Fruit fly (Drosophila melanogaster) whole organism, pupa: ENCODE measurements around the gene mop.
A peak's percentile ranks its signal among the peaks of the same experiment; 100 is the strongest.

Experiments
- CG10348 ChIP-seq: fragments of 200-800 bp; sonication (Bioruptor generic); IDR thresholded peaks from 2 replicates; pipeline ENCODE4 v1.3.6; 2022; ENCODE audit warnings: missing biosample characterization, missing genetic modification characterization
- CG12605 ChIP-seq: fragments of 200-800 bp; sonication (Bioruptor generic); IDR thresholded peaks from 2 replicates; pipeline ENCODE4 v1.3.6; 2022; ENCODE audit warnings: missing biosample characterization, missing genetic modification characterization
- CG13204 ChIP-seq: fragments of 200-800 bp; sonication (Bioruptor generic); optimal IDR thresholded peaks from 2 replicates; lab custom pipeline; 2018; ENCODE audit warnings: missing biosample characterization, mild to moderate bottlenecking, missing genetic modification characterization, moderate library complexity
- CG14655 ChIP-seq: fragments of 200-800 bp; sonication (Bioruptor generic); optimal IDR thresholded peaks from 3 replicates; lab custom pipeline; 2017; ENCODE audit warnings: mild to moderate bottlenecking, missing biosample characterization, missing genetic modification reagents, missing genetic modification characterization
- CG15710 ChIP-seq: fragments of 200-800 bp; sonication (Bioruptor generic); optimal IDR thresholded peaks from 2 replicates; lab custom pipeline; 2018; ENCODE audit warnings: missing biosample characterization, mild to moderate bottlenecking, missing genetic modification characterization, moderate library complexity
- CG17806 ChIP-seq: fragments of 200-800 bp; sonication (Bioruptor generic); optimal IDR thresholded peaks from 2 replicates; lab custom pipeline; 2018; ENCODE audit warnings: missing biosample characterization, mild to moderate bottlenecking, missing genetic modification characterization, moderate library complexity
- CG32121 ChIP-seq: fragments of 200-800 bp; sonication (Bioruptor generic); IDR thresholded peaks from 2 replicates; pipeline ENCODE4 v1.3.6; 2022; ENCODE audit warnings: missing biosample characterization, missing genetic modification characterization
- CG34367 ChIP-seq: fragments of 200-800 bp; sonication (Bioruptor generic); optimal IDR thresholded peaks from 2 replicates; lab custom pipeline; 2018; ENCODE audit warnings: missing biosample characterization, mild to moderate bottlenecking, missing genetic modification characterization
- CG4496 ChIP-seq: fragments of 200-800 bp; sonication (Bioruptor generic); IDR thresholded peaks from 3 replicates; pipeline ENCODE4 v1.3.6; 2022; ENCODE audit warnings: missing biosample characterization, missing genetic modification characterization
- CG8159 ChIP-seq: fragments of 200-800 bp; sonication (Bioruptor generic); optimal IDR thresholded peaks from 3 replicates; lab custom pipeline; 2018; ENCODE audit warnings: missing biosample characterization, mild to moderate bottlenecking, missing genetic modification characterization, moderate library complexity
- CG8301 ChIP-seq: fragments of 200-800 bp; sonication (Bioruptor generic); optimal IDR thresholded peaks from 2 replicates; lab custom pipeline; 2018; ENCODE audit warnings: missing biosample characterization, mild to moderate bottlenecking, missing genetic modification characterization
- CG9948 ChIP-seq: fragments of 200-800 bp; sonication (Bioruptor generic); optimal IDR thresholded peaks from 2 replicates; lab custom pipeline; 2018; ENCODE audit warnings: missing biosample characterization, mild to moderate bottlenecking, missing genetic modification characterization, moderate library complexity
- D1 ChIP-seq: fragments of 200-800 bp; sonication (Bioruptor generic); optimal IDR thresholded peaks from 2 replicates; lab custom pipeline; 2018; ENCODE audit warnings: missing biosample characterization, mild to moderate bottlenecking, missing genetic modification characterization, moderate library complexity
- EcR ChIP-seq: fragments of 200-800 bp; sonication (Bioruptor generic); optimal IDR thresholded peaks from 3 replicates; lab custom pipeline; 2019; ENCODE audit warnings: missing biosample characterization, missing genetic modification characterization, mild to moderate bottlenecking, moderate library complexity, missing genetic modification reagents
- Ets98B ChIP-seq: fragments of 200-800 bp; sonication (Bioruptor generic); IDR thresholded peaks from 2 replicates; pipeline ENCODE4 v1.3.6; 2022; ENCODE audit warnings: missing biosample characterization, missing genetic modification characterization
- Pif1A ChIP-seq: fragments of 200-800 bp; sonication (Bioruptor generic); optimal IDR thresholded peaks from 3 replicates; lab custom pipeline; 2016; ENCODE audit warnings: missing biosample characterization, missing genetic modification characterization
- Pif1B ChIP-seq: fragments of 200-800 bp; sonication (Bioruptor generic); optimal IDR thresholded peaks from 3 replicates; lab custom pipeline; 2016; ENCODE audit warnings: missing biosample characterization, missing genetic modification characterization
- Snoo ChIP-seq: fragments of 200-800 bp; sonication (Bioruptor generic); optimal IDR thresholded peaks from 3 replicates; lab custom pipeline; 2017; ENCODE audit warnings: missing biosample characterization, mild to moderate bottlenecking, missing genetic modification characterization, inconsistent platforms
- fd96Ca ChIP-seq: fragments of 200-800 bp; sonication (Bioruptor generic); IDR thresholded peaks from 3 replicates; pipeline ENCODE4 v1.3.6; 2022; ENCODE audit warnings: missing biosample characterization, missing genetic modification characterization
- gl ChIP-seq: fragments of 200-800 bp; sonication (Bioruptor generic); optimal IDR thresholded peaks from 2 replicates; lab custom pipeline; 2018; ENCODE audit warnings: missing biosample characterization, mild to moderate bottlenecking, missing genetic modification characterization
- rn ChIP-seq: fragments of 200-800 bp; sonication (Bioruptor generic); IDR thresholded peaks from 2 replicates; pipeline ENCODE4 v1.3.6; 2022; ENCODE audit warnings: missing biosample characterization, missing genetic modification characterization

mop gene

dm6 chr3L:14755046-14755643 lies 20.8 kb downstream of the mop start:
- no peak for TF ChIP-seq CG14655 (GFP tag; lab: Kevin White, UChicago)
- TF ChIP-seq fd96Ca (GFP tag; lab: Robert Waterston, UW), result peak; percentile 74; the same call in 1 of the 3 replicates
- TF ChIP-seq CG10348 (GFP tag; lab: Robert Waterston, UW), result no peak
- TF ChIP-seq Pif1A, result peak; percentile 73
- no peak for TF ChIP-seq CG9948
- TF ChIP-seq CG12605 (GFP tag; lab: Robert Waterston, UW), result peak; percentile 65; the same call in 1 of the 2 replicates
- peak; percentile 6 for TF ChIP-seq Snoo (tag; lab: Kevin White, UChicago)
- TF ChIP-seq Ets98B (GFP tag; lab: Robert Waterston, UW), result peak; percentile 32; the same call in 1 of the 2 replicates
- 0 out of 2 replicates have a peak, but pooled peaks have one; percentile 9 for TF ChIP-seq CG32121 (GFP tag; lab: Robert Waterston, UW)
- TF ChIP-seq Pif1B (GFP tag; lab: Kevin White, UChicago), result peak; percentile 57
- peak; percentile 80 for TF ChIP-seq CG13204 (GFP tag; lab: Kevin White, UChicago)
- TF ChIP-seq rn, result no peak
- TF ChIP-seq gl (tag; lab: Kevin White, UChicago), result peak; percentile 67
- TF ChIP-seq CG34367 (tag; lab: Kevin White, UChicago), result no peak
- peak; percentile 40; the same call in 1 of the 3 replicates for TF ChIP-seq CG4496 (GFP tag; lab: Robert Waterston, UW)
- peak; percentile 84 for TF ChIP-seq EcR (GFP tag; lab: Kevin White, UChicago)

dm6 chr3L:14752816-14753215 lies 23.1 kb downstream of the mop start:
- TF ChIP-seq Pif1B (GFP tag; lab: Kevin White, UChicago), result no peak
- no peak for TF ChIP-seq EcR (GFP tag; lab: Kevin White, UChicago)
- TF ChIP-seq, all 21 proteins: peak for 0

dm6 chr3L:14751056-14751671 lies 24.8 kb downstream of the mop start:
- TF ChIP-seq CG13204 (GFP tag; lab: Kevin White, UChicago) (no peak), rn (no peak), gl (tag; lab: Kevin White, UChicago) (no peak), Pif1A (no peak), CG8301 (tag; lab: Kevin White, UChicago) (no peak), CG15710 (tag; lab: Kevin White, UChicago) (no peak), Snoo (tag; lab: Kevin White, UChicago) (no peak), CG8159 (tag; lab: Kevin White, UChicago) (no peak)
- TF ChIP-seq, all 21 proteins: peak for 0

dm6 chr3L:14743106-14743692 lies 32.7 kb downstream of the mop start:
- TF ChIP-seq EcR (GFP tag; lab: Kevin White, UChicago), result peak; percentile 62
- no peak for TF ChIP-seq CG4496 (GFP tag; lab: Robert Waterston, UW)
- TF ChIP-seq CG8301 (tag; lab: Kevin White, UChicago), result no peak
- no peak for TF ChIP-seq CG17806 (tag; lab: Kevin White, UChicago)
- TF ChIP-seq CG13204 (GFP tag; lab: Kevin White, UChicago), result no peak
- no peak for TF ChIP-seq CG10348 (GFP tag; lab: Robert Waterston, UW)

- TF ChIP-seq gl (tag; lab: Kevin White, UChicago), result no peak
- no peak for TF ChIP-seq CG8159 (tag; lab: Kevin White, UChicago)
- no peak for TF ChIP-seq CG10348 (GFP tag; lab: Robert Waterston, UW)
- TF ChIP-seq Ets98B (GFP tag; lab: Robert Waterston, UW), result no peak
- no peak for TF ChIP-seq Pif1B (GFP tag; lab: Kevin White, UChicago)
- no peak for TF ChIP-seq CG17806 (tag; lab: Kevin White, UChicago)
- TF ChIP-seq CG14655 (GFP tag; lab: Kevin White, UChicago), result no peak
- TF ChIP-seq EcR (GFP tag; lab: Kevin White, UChicago), result no peak
- no peak for TF ChIP-seq rn
- TF ChIP-seq CG12605 (GFP tag; lab: Robert Waterston, UW), result no peak
- no peak for TF ChIP-seq CG34367 (tag; lab: Kevin White, UChicago)
- TF ChIP-seq D1 (tag; lab: Kevin White, UChicago), result no peak
- TF ChIP-seq CG15710 (tag; lab: Kevin White, UChicago), result no peak
- TF ChIP-seq CG4496 (GFP tag; lab: Robert Waterston, UW), result no peak
- TF ChIP-seq Pif1A, result no peak
- TF ChIP-seq fd96Ca (GFP tag; lab: Robert Waterston, UW), result no peak
- no peak for TF ChIP-seq CG8301 (tag; lab: Kevin White, UChicago)
- TF ChIP-seq Snoo (tag; lab: Kevin White, UChicago), result no peak
- no peak for TF ChIP-seq CG9948
- no peak for TF ChIP-seq CG32121 (GFP tag; lab: Robert Waterston, UW)
Measured at dm6 chr3L:14733417-14733816, 42.5 kb downstream of the mop start, which contains the start of gene CG13471. Gene CG13471, minus strand, starts transcription at chr3L:14733517.

- TF ChIP-seq CG8159 (tag; lab: Kevin White, UChicago) (peak; percentile 60), CG14655 (GFP tag; lab: Kevin White, UChicago) (peak; percentile 61), EcR (GFP tag; lab: Kevin White, UChicago) (no peak), CG13204 (GFP tag; lab: Kevin White, UChicago) (no peak), CG17806 (tag; lab: Kevin White, UChicago) (no peak), Snoo (tag; lab: Kevin White, UChicago) (no peak), D1 (tag; lab: Kevin White, UChicago) (no peak), CG8301 (tag; lab: Kevin White, UChicago) (no peak), rn (no peak), CG12605 (GFP tag; lab: Robert Waterston, UW) (no peak), Pif1A (peak; percentile 36), fd96Ca (GFP tag; lab: Robert Waterston, UW) (peak; percentile 72; the same call in 2 of the 3 replicates), CG15710 (tag; lab: Kevin White, UChicago) (no peak), CG32121 (GFP tag; lab: Robert Waterston, UW) (peak; percentile 49; the same call in 1 of the 2 replicates), Ets98B (GFP tag; lab: Robert Waterston, UW) (no peak; the same call in 1 of the 2 replicates), Pif1B (GFP tag; lab: Kevin White, UChicago) (peak; percentile 28), CG34367 (tag; lab: Kevin White, UChicago) (no peak), CG4496 (GFP tag; lab: Robert Waterston, UW) (0 out of 3 replicates have a peak, but pooled peaks have one; percentile 35), CG10348 (GFP tag; lab: Robert Waterston, UW) (no peak), gl (tag; lab: Kevin White, UChicago) (no peak), CG9948 (no peak)
Measured at dm6 chr3L:14731790-14732189, 44.1 kb downstream of the mop start.
